Worm (Caenorhabditis elegans) whole organism, L2 larva: ENCODE data around the gene K03B8.11.

Experiments used
- C34F6.9 ChIP-seq: fragments of 150-350 bp; optimal IDR thresholded peaks from 2 replicates; lab custom pipeline; 2014; ENCODE audit warnings: missing biosample characterization, missing genetic modification characterization
- F13H6.1 ChIP-seq: sonication (generic microtip); optimal IDR thresholded peaks from 2 replicates; lab custom pipeline; 2016; ENCODE audit warnings: missing genetic modification characterization, missing compliant biosample characterization
- R02D3.7 ChIP-seq: fragments of 150-350 bp; optimal IDR thresholded peaks from 2 replicates; lab custom pipeline; 2014; ENCODE audit warnings: missing biosample characterization, missing genetic modification characterization
- Y55F3AM.14 ChIP-seq: fragments of 200-800 bp; sonication (Bioruptor generic); optimal IDR thresholded peaks from 2 replicates; lab custom pipeline; 2018; ENCODE audit warnings: mild to moderate bottlenecking, missing genetic modification characterization, missing compliant biosample characterization
- aly-2 ChIP-seq: fragments of 150-350 bp; optimal IDR thresholded peaks from 2 replicates; lab custom pipeline; 2014; ENCODE audit warnings: missing biosample characterization, missing genetic modification characterization
- blmp-1 ChIP-seq: sonication (generic microtip); optimal IDR thresholded peaks from 2 replicates; lab custom pipeline; 2017; ENCODE audit warnings: missing genetic modification characterization, mild to moderate bottlenecking, missing compliant biosample characterization, antibody characterized with exemption, moderate library complexity; ENCODE audit not compliant: insufficient read depth
- crh-2 ChIP-seq: sonication (generic microtip); optimal IDR thresholded peaks from 2 replicates; lab custom pipeline; 2017; ENCODE audit warnings: missing biosample characterization, missing genetic modification characterization
- dmd-4 ChIP-seq: sonication (generic microtip); optimal IDR thresholded peaks from 2 replicates; lab custom pipeline; 2017; ENCODE audit warnings: missing biosample characterization, missing genetic modification characterization
- egl-27 ChIP-seq: sonication (generic microtip); optimal IDR thresholded peaks from 3 replicates; lab custom pipeline; 2017; ENCODE audit warnings: missing biosample characterization, missing genetic modification reagents, missing genetic modification characterization
- fos-1 ChIP-seq: fragments of 150-350 bp; optimal IDR thresholded peaks from 2 replicates; lab custom pipeline; 2014; ENCODE audit warnings: missing biosample characterization, missing genetic modification characterization
- gmeb-1 ChIP-seq: fragments of 150-350 bp; optimal IDR thresholded peaks from 2 replicates; lab custom pipeline; 2014; ENCODE audit warnings: missing biosample characterization, missing genetic modification characterization
- lin-13 ChIP-seq: fragments of 150-350 bp; optimal IDR thresholded peaks from 2 replicates; lab custom pipeline; 2014; ENCODE audit warnings: missing biosample characterization, missing genetic modification reagents, missing genetic modification characterization
- lsy-2 ChIP-seq, 2 experiments: fragments of 150-350 bp in 1 of 2; sonication (generic microtip) in 1 of 2; optimal IDR thresholded peaks; 2 replicates each; lab custom pipeline; 2014 to 2017; ENCODE audit warnings: missing biosample characterization in 2 of 2, missing genetic modification characterization in 2 of 2
- mbf-1 ChIP-seq: sonication (generic microtip); optimal IDR thresholded peaks from 2 replicates; lab custom pipeline; 2017; ENCODE audit warnings: missing biosample characterization, missing genetic modification characterization
- mdl-1 ChIP-seq, 2 experiments: fragments of 150-350 bp in 1 of 2; sonication (generic microtip) in 1 of 2; optimal IDR thresholded peaks; 2 replicates each; lab custom pipeline; 2017; ENCODE audit warnings: missing biosample characterization in 2 of 2, missing genetic modification characterization in 2 of 2
- nhr-10 ChIP-seq: sonication (generic microtip); optimal IDR thresholded peaks from 2 replicates; lab custom pipeline; 2017; ENCODE audit warnings: missing biosample characterization, missing genetic modification characterization
- nhr-12 ChIP-seq: fragments of 150-350 bp; optimal IDR thresholded peaks from 2 replicates; lab custom pipeline; 2014; ENCODE audit warnings: missing biosample characterization, missing genetic modification characterization
- nhr-21 ChIP-seq: fragments of 150-350 bp; optimal IDR thresholded peaks from 2 replicates; lab custom pipeline; 2014; ENCODE audit warnings: missing biosample characterization, missing genetic modification characterization
- nhr-23 ChIP-seq: fragments of 150-350 bp; optimal IDR thresholded peaks from 2 replicates; lab custom pipeline; 2014; ENCODE audit warnings: missing biosample characterization, missing genetic modification reagents, missing genetic modification characterization
- nhr-6 ChIP-seq: fragments of 150-350 bp; optimal IDR thresholded peaks from 2 replicates; lab custom pipeline; 2014; ENCODE audit warnings: missing biosample characterization, missing genetic modification characterization
- nhr-77 ChIP-seq: fragments of 150-350 bp; optimal IDR thresholded peaks from 2 replicates; lab custom pipeline; 2014; ENCODE audit warnings: missing biosample characterization, missing genetic modification characterization
- peb-1 ChIP-seq: fragments of 150-350 bp; optimal IDR thresholded peaks from 2 replicates; lab custom pipeline; 2014; ENCODE audit warnings: missing biosample characterization, missing genetic modification characterization
- sem-4 ChIP-seq: fragments of 150-350 bp; optimal IDR thresholded peaks from 2 replicates; lab custom pipeline; 2014; ENCODE audit warnings: missing biosample characterization, missing genetic modification reagents, missing genetic modification characterization
- skn-1 ChIP-seq: sonication (generic microtip); optimal IDR thresholded peaks from 2 replicates; lab custom pipeline; 2017; ENCODE audit warnings: missing biosample characterization, missing genetic modification characterization
- sma-3 ChIP-seq: sonication (generic microtip); optimal IDR thresholded peaks from 2 replicates; lab custom pipeline; 2016; ENCODE audit warnings: missing genetic modification reagents, missing genetic modification characterization, missing compliant biosample characterization
- sma-9 ChIP-seq, 2 experiments: fragments of 150-350 bp in 1 of 2; sonication (generic microtip) in 1 of 2; optimal IDR thresholded peaks; 2 replicates each; lab custom pipeline; 2014 to 2016; ENCODE audit warnings: missing genetic modification characterization in 2 of 2, mild to moderate bottlenecking in 1 of 2, missing biosample characterization in 1 of 2, missing compliant biosample characterization in 1 of 2, missing genetic modification reagents in 1 of 2, moderate library complexity in 1 of 2
- snpc-4 ChIP-seq: fragments of 150-350 bp; optimal IDR thresholded peaks from 2 replicates; lab custom pipeline; 2014; ENCODE audit warnings: missing biosample characterization, missing genetic modification characterization
- unc-39 ChIP-seq: fragments of 150-350 bp; optimal IDR thresholded peaks from 2 replicates; lab custom pipeline; 2014; ENCODE audit warnings: missing biosample characterization, missing genetic modification characterization
- unc-55 ChIP-seq: fragments of 150-350 bp; sonication (generic microtip); optimal IDR thresholded peaks from 3 replicates; lab custom pipeline; 2014; ENCODE audit warnings: missing biosample characterization, missing genetic modification reagents, missing genetic modification characterization
- unc-62 ChIP-seq: fragments of 150-350 bp; optimal IDR thresholded peaks from 2 replicates; lab custom pipeline; 2014; ENCODE audit warnings: missing biosample characterization, missing genetic modification reagents, missing genetic modification characterization
- zag-1 ChIP-seq: fragments of 150-350 bp; optimal IDR thresholded peaks from 2 replicates; lab custom pipeline; 2014; ENCODE audit warnings: missing biosample characterization, missing genetic modification characterization
- ztf-1 ChIP-seq: fragments of 200-800 bp; sonication (Bioruptor generic); conservative IDR thresholded peaks from 2 replicates; pipeline ENCODE4 v1.3.6; 2022; ENCODE audit warnings: missing genetic modification characterization, missing compliant biosample characterization
- ztf-11 ChIP-seq: sonication (generic microtip); optimal IDR thresholded peaks from 2 replicates; lab custom pipeline; 2017; ENCODE audit warnings: missing biosample characterization, missing genetic modification characterization
- ztf-4 ChIP-seq: fragments of 150-350 bp; optimal IDR thresholded peaks from 2 replicates; lab custom pipeline; 2014; ENCODE audit warnings: missing biosample characterization, missing genetic modification characterization

The K03B8.11 gene

DNA sequence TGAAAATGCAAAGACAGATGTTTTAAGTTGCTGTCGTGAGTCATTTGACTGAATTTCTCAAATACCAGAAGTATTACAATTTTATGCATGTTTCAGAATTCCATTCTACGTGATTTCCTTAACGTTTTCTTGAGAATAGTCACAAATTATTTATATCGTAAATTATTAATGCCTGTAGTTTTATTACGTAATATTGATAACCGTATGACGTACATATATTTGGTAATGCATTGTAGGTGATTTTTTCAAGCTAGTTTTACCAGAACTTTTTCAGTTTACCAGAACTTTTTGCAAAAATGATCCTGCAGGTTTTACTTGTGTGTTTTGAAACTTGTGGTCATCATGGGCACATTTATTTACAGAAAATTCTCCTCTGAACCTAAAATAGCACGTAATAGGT lies 16.4 kb downstream of the K03B8.11 start:
- no peak for TF ChIP-seq R02D3.7 (tag; lab: Kevin White, UChicago)

DNA sequence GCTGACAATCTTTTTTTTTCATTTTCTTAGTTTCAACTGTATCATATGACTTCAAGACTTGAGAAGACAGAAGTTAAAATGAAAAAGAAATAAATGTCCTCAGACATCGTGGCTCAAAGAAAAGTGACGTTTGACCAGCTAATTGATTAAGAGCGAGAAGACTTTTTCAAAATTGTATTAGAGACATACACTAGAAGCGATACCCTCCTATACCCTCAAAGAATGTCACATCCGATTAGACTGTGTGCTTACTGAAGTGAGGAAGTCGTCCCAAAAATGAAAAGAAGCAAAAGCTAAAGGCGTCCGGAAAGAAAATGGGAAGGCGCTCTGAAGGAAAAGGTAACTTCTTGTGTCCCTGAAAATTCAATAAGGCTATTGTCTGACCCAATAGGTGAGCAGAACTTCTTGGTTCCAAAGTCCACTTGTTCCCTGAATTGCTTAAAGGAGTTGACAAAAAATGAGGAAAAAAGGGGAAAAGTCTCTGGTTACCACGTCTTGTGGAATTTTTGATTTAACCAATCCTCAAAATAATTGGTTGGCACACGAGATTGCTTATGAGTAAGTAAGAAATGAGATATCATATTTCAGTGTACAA lies 17.9 kb downstream of the K03B8.11 start:
- TF ChIP-seq unc-55 (no peak), sem-4 (tag; lab: Kevin White, UChicago) (no peak), unc-62 (no peak), snpc-4 (tag; lab: Kevin White, UChicago) (no peak), blmp-1 (tag; lab: Kevin White, UChicago) (no peak), egl-27 (tag; lab: Kevin White, UChicago) (no peak), ztf-1 (GFP tag; lab: Robert Waterston, UW) (no peak), skn-1 (tag; lab: Kevin White, UChicago) (no peak), aly-2 (tag; lab: Kevin White, UChicago) (no peak), ztf-4 (tag; lab: Kevin White, UChicago) (no peak), dmd-4 (tag; lab: Kevin White, UChicago) (no peak), unc-39 (tag; lab: Kevin White, UChicago) (no peak), lsy-2 (tag; optimal IDR thresholded peaks at IDR 0.05; lab: Kevin White, UChicago) (no peak), nhr-12 (tag; lab: Kevin White, UChicago) (no peak), mdl-1 (tag; optimal IDR thresholded peaks at IDR 0.05; lab: Kevin White, UChicago) (no peak)

- TF ChIP-seq crh-2 (no peak), sem-4 (tag; lab: Kevin White, UChicago) (no peak), nhr-10 (no peak), F13H6.1 (tag; lab: Kevin White, UChicago) (no peak), Y55F3AM.14 (no peak), C34F6.9 (tag; lab: Kevin White, UChicago) (no peak), nhr-6 (tag; lab: Kevin White, UChicago) (no peak), sma-3 (GFP tag; lab: Kevin White, UChicago) (no peak), unc-39 (tag; lab: Kevin White, UChicago) (no peak), lsy-2 (tag; optimal IDR thresholded peaks at IDR 0.05; lab: Kevin White, UChicago) (no peak)
These were observed 24.2 kb downstream of the K03B8.11 start, which contains the start of gene dop-5 for ce11 chrV:11366129-11366528. Gene dop-5 (minus strand): TSS chrV:11366229.

DNA sequence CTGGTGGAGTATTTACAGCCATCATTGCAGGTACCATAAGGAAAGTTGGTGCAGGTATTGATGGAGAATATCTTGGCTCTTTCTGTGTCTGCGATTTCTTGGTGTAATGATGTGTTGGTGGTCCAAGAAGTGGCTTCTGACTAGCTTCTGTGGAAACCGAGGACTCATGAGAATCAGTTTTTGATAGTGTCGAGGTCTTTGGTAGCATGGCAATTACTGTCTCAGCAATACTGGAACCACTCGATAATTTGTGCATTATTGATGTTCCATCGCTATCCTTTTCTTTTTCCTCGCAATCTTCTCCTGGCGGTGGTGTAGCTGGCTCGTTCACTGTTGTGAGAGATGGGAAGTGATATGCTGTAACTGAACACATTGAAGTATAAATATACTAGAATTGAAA lies 26.7 kb downstream of the K03B8.11 start:
- TF ChIP-seq lin-13 (GFP tag; lab: Kevin White, UChicago) (no peak), nhr-77 (tag; lab: Kevin White, UChicago) (no peak)

- no peak for TF ChIP-seq nhr-21 (tag; lab: Kevin White, UChicago)
- no peak for TF ChIP-seq fos-1 (tag; lab: Kevin White, UChicago)
- TF ChIP-seq unc-39 (tag; lab: Kevin White, UChicago): no peak
- TF ChIP-seq gmeb-1 (tag; lab: Kevin White, UChicago): no peak
- no peak for TF ChIP-seq nhr-23
- TF ChIP-seq ztf-11 (tag; lab: Kevin White, UChicago): no peak
- TF ChIP-seq peb-1 (tag; lab: Kevin White, UChicago): no peak
- TF ChIP-seq F13H6.1 (tag; lab: Kevin White, UChicago): no peak
- no peak for TF ChIP-seq ztf-1 (GFP tag; lab: Robert Waterston, UW)
- no peak for TF ChIP-seq Y55F3AM.14
- no peak for TF ChIP-seq sma-9 (GFP tag; optimal IDR thresholded peaks at IDR 0.05; lab: Kevin White, UChicago)
- no peak for TF ChIP-seq sma-9 (tag; optimal IDR thresholded peaks at IDR 0.05; lab: Kevin White, UChicago)
- no peak for TF ChIP-seq ztf-4 (tag; lab: Kevin White, UChicago)
- TF ChIP-seq lsy-2 (tag; optimal IDR thresholded peaks at IDR 0.05; lab: Kevin White, UChicago): no peak
- no peak for TF ChIP-seq mbf-1 (tag; lab: Kevin White, UChicago)
- TF ChIP-seq zag-1: no peak
- TF ChIP-seq, all 48 proteins: peak for 0
These were observed 36.0 kb downstream of the K03B8.11 start for ce11 chrV:11354264-11354663.
